In genomic region chr3L:1502086-1502893, dm6 we compare ENCODE assay signal across 1 fruit fly cellular context.
TF ChIP-seq lines count a peak whose summit lies in the region.

Gene hfp (minus strand): TSS chr3L:1502590.
Gene Psa (plus strand): TSS chr3L:1502843.

TF ChIP-seq in whole organism, embryonic, 481 proteins besides CTCF, POLR2A, EP300 and RAD21 (continued from another document and continues in another):
- TF ChIP-seq crc (GFP tag; optimal IDR thresholded peaks at IDR 0.05; lab: Kevin White, UChicago), result no peak
- no peak for TF ChIP-seq prd (optimal IDR thresholded peaks at IDR 0.05; lab: Kevin White, UChicago)
- TF ChIP-seq prd (GFP tag; IDR thresholded peaks at IDR 0.05; lab: Robert Waterston, UW), result no peak
- no peak for TF ChIP-seq zen (tag; optimal IDR thresholded peaks at IDR 0.05; lab: Kevin White, UChicago)
- no peak for TF ChIP-seq CG13775 (GFP tag; optimal IDR thresholded peaks at IDR 0.05; lab: Kevin White, UChicago)
- no peak for TF ChIP-seq CG14014 (GFP tag; IDR thresholded peaks at IDR 0.05; lab: Robert Waterston, UW)
- TF ChIP-seq Mrtf (GFP tag; IDR thresholded peaks at IDR 0.05; lab: Robert Waterston, UW), result no peak
- peak; percentile 82 for TF ChIP-seq Myb (GFP tag; optimal IDR thresholded peaks at IDR 0.05; lab: Kevin White, UChicago)
- no peak for TF ChIP-seq CG4854 (GFP tag; optimal IDR thresholded peaks at IDR 0.05; lab: Kevin White, UChicago)
- TF ChIP-seq vnd (GFP tag; IDR thresholded peaks at IDR 0.05; lab: Robert Waterston, UW; ENCODE audit: partially characterized antibody), result peak; percentile 66
- no peak for TF ChIP-seq Hmx (GFP tag; optimal IDR thresholded peaks at IDR 0.05; lab: Kevin White, UChicago)
- no peak for TF ChIP-seq CG13123 (GFP tag; optimal IDR thresholded peaks at IDR 0.05; lab: Kevin White, UChicago)
- TF ChIP-seq CG6854 (GFP tag; optimal IDR thresholded peaks at IDR 0.05; lab: Kevin White, UChicago), result no peak
- TF ChIP-seq Eip74EF (GFP tag; optimal IDR thresholded peaks at IDR 0.05; lab: Kevin White, UChicago), result no peak
- no peak for TF ChIP-seq jing (GFP tag; optimal IDR thresholded peaks at IDR 0.05; lab: Kevin White, UChicago)
- TF ChIP-seq fd64A (GFP tag; optimal IDR thresholded peaks at IDR 0.05; lab: Kevin White, UChicago), result no peak
- peak; percentile 76; the same call in 2 of the 3 replicates for TF ChIP-seq Opbp (GFP tag; IDR thresholded peaks at IDR 0.05; lab: Robert Waterston, UW; ENCODE audit: partially characterized antibody)
- no peak for TF ChIP-seq pan (optimal IDR thresholded peaks at IDR 0.05; lab: Kevin White, UChicago)
- TF ChIP-seq pan (GFP tag; optimal IDR thresholded peaks at IDR 0.05 in 1 of 2, IDR thresholded peaks at IDR 0.05 in 1 of 2), result no peak
- peak; percentile 92 for TF ChIP-seq Dref (GFP tag; IDR thresholded peaks at IDR 0.05; lab: Robert Waterston, UW)
- no peak for TF ChIP-seq tio (GFP tag; optimal IDR thresholded peaks at IDR 0.05; lab: Kevin White, UChicago)
- TF ChIP-seq CG3995 (GFP tag; optimal IDR thresholded peaks at IDR 0.05; lab: Kevin White, UChicago), result peak; percentile 90
- TF ChIP-seq Optix (GFP tag; IDR thresholded peaks at IDR 0.05; lab: Robert Waterston, UW), result no peak
- no peak for TF ChIP-seq Blimp-1 (GFP tag; optimal IDR thresholded peaks at IDR 0.05; lab: Kevin White, UChicago)
- no peak for TF ChIP-seq TFAM (GFP tag; optimal IDR thresholded peaks at IDR 0.05; lab: Kevin White, UChicago)
- TF ChIP-seq CG13424 (tag; optimal IDR thresholded peaks at IDR 0.05; lab: Kevin White, UChicago), result no peak
- TF ChIP-seq caup (GFP tag; optimal IDR thresholded peaks at IDR 0.05; lab: Kevin White, UChicago; ENCODE audit: severe bottlenecking), result no peak
- TF ChIP-seq onecut (GFP tag; IDR thresholded peaks at IDR 0.05; lab: Robert Waterston, UW), result no peak
- TF ChIP-seq Deaf1 (tag; optimal IDR thresholded peaks at IDR 0.05; lab: Kevin White, UChicago), result no peak
- TF ChIP-seq Oaz (GFP tag; IDR thresholded peaks at IDR 0.05; lab: Robert Waterston, UW), result no peak
- no peak for TF ChIP-seq Jarid2 (GFP tag; optimal IDR thresholded peaks at IDR 0.05; lab: Kevin White, UChicago)
- TF ChIP-seq CG15011 (GFP tag; optimal IDR thresholded peaks at IDR 0.05; lab: Kevin White, UChicago), result no peak
- peak; percentile 61 for TF ChIP-seq CG4617 (GFP tag; optimal IDR thresholded peaks at IDR 0.05; lab: Kevin White, UChicago; ENCODE audit: borderline replicate concordance)
- TF ChIP-seq CG11398 (GFP tag; optimal IDR thresholded peaks at IDR 0.05; lab: Kevin White, UChicago), result no peak
- peak; percentile 53 for TF ChIP-seq CG7271 (tag; optimal IDR thresholded peaks at IDR 0.05; lab: Kevin White, UChicago)
- TF ChIP-seq CG11695 (GFP tag; IDR thresholded peaks at IDR 0.05; lab: Robert Waterston, UW), result no peak
- TF ChIP-seq CG34376 (GFP tag; optimal IDR thresholded peaks at IDR 0.05; lab: Kevin White, UChicago), result peak; percentile 35
- TF ChIP-seq CG8944 (GFP tag; optimal IDR thresholded peaks at IDR 0.05; lab: Kevin White, UChicago), result no peak
- no peak for TF ChIP-seq maf-S (GFP tag; optimal IDR thresholded peaks at IDR 0.05; lab: Kevin White, UChicago)
- TF ChIP-seq CG17829 (tag; optimal IDR thresholded peaks at IDR 0.05; lab: Kevin White, UChicago), result peak; percentile 32
- TF ChIP-seq CG17802 (tag; optimal IDR thresholded peaks at IDR 0.05; lab: Kevin White, UChicago), result no peak
- TF ChIP-seq amos (GFP tag; IDR thresholded peaks at IDR 0.05; lab: Robert Waterston, UW; ENCODE audit: partially characterized antibody), result peak; percentile 72; the same call in 1 of the 2 replicates
- TF ChIP-seq CG15696 (tag; optimal IDR thresholded peaks at IDR 0.05; lab: Kevin White, UChicago), result no peak
- no peak for TF ChIP-seq chif (GFP tag; optimal IDR thresholded peaks at IDR 0.05; lab: Kevin White, UChicago)
- peak; percentile 14 for TF ChIP-seq sens (GFP tag; lab: Kevin White, UChicago)
- peak; percentile 9; the same call in 1 of the 3 replicates for TF ChIP-seq mld (GFP tag; IDR thresholded peaks at IDR 0.05; lab: Robert Waterston, UW; ENCODE audit: partially characterized antibody)
- no peak for TF ChIP-seq en (GFP tag; optimal IDR thresholded peaks at IDR 0.05; lab: Kevin White, UChicago)
- TF ChIP-seq CG11696 (GFP tag; IDR thresholded peaks at IDR 0.05; lab: Robert Waterston, UW), result no peak
- TF ChIP-seq sob (GFP tag; IDR thresholded peaks at IDR 0.05; lab: Robert Waterston, UW), result peak; percentile 22; the same call in 1 of the 2 replicates
- TF ChIP-seq tin (GFP tag; optimal IDR thresholded peaks at IDR 0.05; lab: Kevin White, UChicago), result no peak
- no peak for TF ChIP-seq CG15601 (tag; optimal IDR thresholded peaks at IDR 0.05; lab: Kevin White, UChicago)
- peak; percentile 69 for TF ChIP-seq crol (GFP tag; IDR thresholded peaks at IDR 0.05; lab: Robert Waterston, UW)
- TF ChIP-seq YL-1 (GFP tag; optimal IDR thresholded peaks at IDR 0.05; lab: Kevin White, UChicago), result peak; percentile 89
- no peak for TF ChIP-seq CG18619 (GFP tag; optimal IDR thresholded peaks at IDR 0.05; lab: Kevin White, UChicago)
- TF ChIP-seq CG31441 (GFP tag; IDR thresholded peaks at IDR 0.05; lab: Robert Waterston, UW), result no peak
- no peak for TF ChIP-seq CG8281 (tag; optimal IDR thresholded peaks at IDR 0.05; lab: Kevin White, UChicago)
- no peak for TF ChIP-seq seq (GFP tag; IDR thresholded peaks at IDR 0.05; lab: Robert Waterston, UW)
- no peak for TF ChIP-seq trh (GFP tag; optimal IDR thresholded peaks at IDR 0.05; lab: Kevin White, UChicago)
- no peak for TF ChIP-seq bab2 (GFP tag; optimal IDR thresholded peaks at IDR 0.05; lab: Kevin White, UChicago)
- no peak for TF ChIP-seq CG1233 (GFP tag; optimal IDR thresholded peaks at IDR 0.05; lab: Kevin White, UChicago)
- no peak for TF ChIP-seq CG12219 (GFP tag; optimal IDR thresholded peaks at IDR 0.05; lab: Kevin White, UChicago)
- TF ChIP-seq hth (optimal IDR thresholded peaks at IDR 0.05; lab: Kevin White, UChicago), result no peak
- TF ChIP-seq Mad (GFP tag; optimal IDR thresholded peaks at IDR 0.05; lab: Kevin White, UChicago), result no peak
- no peak for TF ChIP-seq CG5180 (GFP tag; optimal IDR thresholded peaks at IDR 0.05; lab: Kevin White, UChicago)
- no peak for TF ChIP-seq exex (tag; optimal IDR thresholded peaks at IDR 0.05; lab: Kevin White, UChicago)
- no peak for TF ChIP-seq pum (GFP tag; optimal IDR thresholded peaks at IDR 0.05; lab: Kevin White, UChicago)
- no peak for TF ChIP-seq klu (GFP tag; IDR thresholded peaks at IDR 0.05; lab: Robert Waterston, UW)
- peak; percentile 60 for TF ChIP-seq hbn (GFP tag; IDR thresholded peaks at IDR 0.05; lab: Robert Waterston, UW; ENCODE audit: partially characterized antibody)
- TF ChIP-seq gro (GFP tag; optimal IDR thresholded peaks at IDR 0.05; lab: Kevin White, UChicago), result no peak
- no peak for TF ChIP-seq Lhr (GFP tag; optimal IDR thresholded peaks at IDR 0.05; lab: Kevin White, UChicago)
- TF ChIP-seq NC2β (GFP tag; optimal IDR thresholded peaks at IDR 0.05; lab: Kevin White, UChicago), result peak; percentile 7
- no peak for TF ChIP-seq ssp (GFP tag; IDR thresholded peaks at IDR 0.05; lab: Robert Waterston, UW)
- TF ChIP-seq CG3726 (GFP tag; IDR thresholded peaks at IDR 0.05; lab: Robert Waterston, UW), result no peak
- TF ChIP-seq slp2 (GFP tag; optimal IDR thresholded peaks at IDR 0.05; lab: Kevin White, UChicago), result no peak
- peak; percentile 40; the same call in 1 of the 3 replicates for TF ChIP-seq ci (GFP tag; IDR thresholded peaks at IDR 0.05; lab: Robert Waterston, UW)
- no peak for TF ChIP-seq CG4282 (GFP tag; optimal IDR thresholded peaks at IDR 0.05; lab: Kevin White, UChicago)
- no peak for TF ChIP-seq wdn (GFP tag; IDR thresholded peaks at IDR 0.05; lab: Robert Waterston, UW)
- no peak for TF ChIP-seq Hey (tag; optimal IDR thresholded peaks at IDR 0.05; lab: Kevin White, UChicago)
- no peak for TF ChIP-seq bowl (GFP tag; IDR thresholded peaks at IDR 0.05; lab: Robert Waterston, UW)
- no peak for TF ChIP-seq CG2199 (GFP tag; IDR thresholded peaks at IDR 0.05; lab: Robert Waterston, UW)
- TF ChIP-seq pzg (GFP tag; optimal IDR thresholded peaks at IDR 0.05; lab: Kevin White, UChicago), result peak; percentile 83
- TF ChIP-seq crp (GFP tag; optimal IDR thresholded peaks at IDR 0.05; lab: Kevin White, UChicago), result no peak
- TF ChIP-seq HHEX (GFP tag; optimal IDR thresholded peaks at IDR 0.05; lab: Kevin White, UChicago), result no peak
- TF ChIP-seq CG7928 (GFP tag; optimal IDR thresholded peaks at IDR 0.05; lab: Kevin White, UChicago), result no peak
- TF ChIP-seq CG2129 (GFP tag; IDR thresholded peaks at IDR 0.05; lab: Robert Waterston, UW; ENCODE audit: partially characterized antibody), result no peak; the same call in 1 of the 2 replicates
- TF ChIP-seq Bteb2 (GFP tag; optimal IDR thresholded peaks at IDR 0.05; lab: Kevin White, UChicago), result no peak
- TF ChIP-seq CG18476 (GFP tag; optimal IDR thresholded peaks at IDR 0.05; lab: Kevin White, UChicago), result no peak
- peak; percentile 66 for TF ChIP-seq CG2116 (GFP tag; optimal IDR thresholded peaks at IDR 0.05; lab: Kevin White, UChicago)
- no peak for TF ChIP-seq CG3065 (GFP tag; optimal IDR thresholded peaks at IDR 0.05; lab: Kevin White, UChicago)
- no peak for TF ChIP-seq Elba2 (GFP tag; optimal IDR thresholded peaks at IDR 0.05; lab: Kevin White, UChicago)
- TF ChIP-seq ac (GFP tag; optimal IDR thresholded peaks at IDR 0.05; lab: Kevin White, UChicago), result no peak
- TF ChIP-seq CG12391 (tag; optimal IDR thresholded peaks at IDR 0.05; lab: Kevin White, UChicago), result no peak
- no peak for TF ChIP-seq Dek (tag; optimal IDR thresholded peaks at IDR 0.05; lab: Kevin White, UChicago)
- TF ChIP-seq salm (tag; optimal IDR thresholded peaks at IDR 0.05; lab: Kevin White, UChicago), result no peak
- peak; percentile 57 for TF ChIP-seq sna (GFP tag; IDR thresholded peaks at IDR 0.05; lab: Robert Waterston, UW; ENCODE audit: partially characterized antibody)
- peak; percentile 62 for TF ChIP-seq unc-4 (GFP tag; IDR thresholded peaks at IDR 0.05; lab: Robert Waterston, UW; ENCODE audit: partially characterized antibody)
- no peak for TF ChIP-seq CG3407 (GFP tag; optimal IDR thresholded peaks at IDR 0.05; lab: Kevin White, UChicago)
- TF ChIP-seq CG2712 (tag; optimal IDR thresholded peaks at IDR 0.05; lab: Kevin White, UChicago), result peak; percentile 4
- TF ChIP-seq CG16863 (GFP tag; optimal IDR thresholded peaks at IDR 0.05; lab: Kevin White, UChicago), result no peak
- peak; percentile 78 for TF ChIP-seq tna (GFP tag; IDR thresholded peaks at IDR 0.05; lab: Robert Waterston, UW; ENCODE audit: partially characterized antibody)
- TF ChIP-seq ERR (GFP tag; optimal IDR thresholded peaks at IDR 0.05; lab: Kevin White, UChicago), result no peak
- TF ChIP-seq Atf6 (GFP tag; IDR thresholded peaks at IDR 0.05; lab: Robert Waterston, UW), result no peak
- peak; percentile 37 for TF ChIP-seq CrebB (tag; optimal IDR thresholded peaks at IDR 0.05; lab: Kevin White, UChicago)
- no peak for TF ChIP-seq CoRest (tag; optimal IDR thresholded peaks at IDR 0.05; lab: Kevin White, UChicago)
- no peak for TF ChIP-seq Nf-YA (GFP tag; IDR thresholded peaks at IDR 0.05; lab: Robert Waterston, UW)
- no peak for TF ChIP-seq Dip3 (GFP tag; optimal IDR thresholded peaks at IDR 0.05; lab: Kevin White, UChicago)
- TF ChIP-seq CG2120 (GFP tag; optimal IDR thresholded peaks at IDR 0.05; lab: Kevin White, UChicago), result no peak
- peak; percentile 46; the same call in 1 of the 3 replicates for TF ChIP-seq CG34422 (GFP tag; IDR thresholded peaks at IDR 0.05; lab: Robert Waterston, UW)
- TF ChIP-seq CG33557 (GFP tag; optimal IDR thresholded peaks at IDR 0.05; lab: Kevin White, UChicago), result no peak
- peak; percentile 90 for TF ChIP-seq Sry-δ (GFP tag; optimal IDR thresholded peaks at IDR 0.05; lab: Kevin White, UChicago)
- TF ChIP-seq ftz-f1 (GFP tag; optimal IDR thresholded peaks at IDR 0.05; lab: Kevin White, UChicago), result peak; percentile 45
- peak; percentile 98 for TF ChIP-seq CG11560 (tag; IDR thresholded peaks at IDR 0.05; lab: Robert Waterston, UW)
- no peak for TF ChIP-seq gt (GFP tag; IDR thresholded peaks at IDR 0.05; lab: Robert Waterston, UW)
- peak; percentile 91 for TF ChIP-seq phol (tag; optimal IDR thresholded peaks at IDR 0.05; lab: Kevin White, UChicago)
- TF ChIP-seq GATAe (GFP tag; conservative IDR thresholded peaks at IDR 0.05; lab: Robert Waterston, UW), result no peak
- TF ChIP-seq CG13894 (tag; optimal IDR thresholded peaks at IDR 0.05; lab: Kevin White, UChicago), result no peak
- TF ChIP-seq dpn (GFP tag; optimal IDR thresholded peaks at IDR 0.05; lab: Kevin White, UChicago), result no peak
- no peak for TF ChIP-seq CG7987 (GFP tag; optimal IDR thresholded peaks at IDR 0.05; lab: Kevin White, UChicago)
- TF ChIP-seq dati (GFP tag; IDR thresholded peaks at IDR 0.05; lab: Robert Waterston, UW), result no peak
- no peak for TF ChIP-seq CG10979 (tag; optimal IDR thresholded peaks at IDR 0.05; lab: Kevin White, UChicago)
- TF ChIP-seq CG14710 (tag; optimal IDR thresholded peaks at IDR 0.05; lab: Kevin White, UChicago), result peak; percentile 27
- no peak for TF ChIP-seq Ada2b (GFP tag; IDR thresholded peaks at IDR 0.05; lab: Robert Waterston, UW)
- TF ChIP-seq CG4328 (GFP tag; optimal IDR thresholded peaks at IDR 0.05; lab: Kevin White, UChicago), result no peak
- TF ChIP-seq CG9932 (GFP tag; IDR thresholded peaks at IDR 0.05; lab: Robert Waterston, UW), result no peak
- peak in 1 of 3 experiments; percentile 73 for TF ChIP-seq Stat92E (GFP tag; optimal IDR thresholded peaks at IDR 0.05; lab: Kevin White, UChicago)
- TF ChIP-seq Poxn (GFP tag; IDR thresholded peaks at IDR 0.05; lab: Robert Waterston, UW), result no peak
- TF ChIP-seq CG12104 (GFP tag; optimal IDR thresholded peaks at IDR 0.05; lab: Kevin White, UChicago), result no peak
- TF ChIP-seq CG11247 (GFP tag; IDR thresholded peaks at IDR 0.05; lab: Robert Waterston, UW), result no peak
- no peak for TF ChIP-seq bigmax (GFP tag; optimal IDR thresholded peaks at IDR 0.05; lab: Kevin White, UChicago)
- no peak for TF ChIP-seq CG8089 (GFP tag; optimal IDR thresholded peaks at IDR 0.05; lab: Kevin White, UChicago)
- TF ChIP-seq dan (GFP tag; IDR thresholded peaks at IDR 0.05; lab: Robert Waterston, UW), result no peak
- no peak for TF ChIP-seq sisA (GFP tag; IDR thresholded peaks at IDR 0.05; lab: Robert Waterston, UW)
- TF ChIP-seq ttk (GFP tag; IDR thresholded peaks at IDR 0.05; lab: Robert Waterston, UW), result no peak
- no peak for TF ChIP-seq CG16815 (GFP tag; optimal IDR thresholded peaks at IDR 0.05; lab: Kevin White, UChicago)
- no peak for TF ChIP-seq CG9876 (GFP tag; optimal IDR thresholded peaks at IDR 0.05; lab: Kevin White, UChicago)
- no peak for TF ChIP-seq CG7745 (tag; optimal IDR thresholded peaks at IDR 0.05; lab: Kevin White, UChicago)
- no peak for TF ChIP-seq CG18262 (tag; optimal IDR thresholded peaks at IDR 0.05; lab: Kevin White, UChicago)
